Fruit fly (Drosophila melanogaster) whole organism, embryonic: ENCODE results near the gene CG3198.
A peak's percentile ranks its signal among the peaks of the same experiment; 100 is the strongest.

Experiments
- Blimp-1 ChIP-seq: fragments of 200-800 bp; sonication (Bioruptor generic); optimal IDR thresholded peaks from 3 replicates; lab custom pipeline; 2018; ENCODE audit warnings: missing biosample characterization, missing genetic modification characterization, mild to moderate bottlenecking, moderate library complexity, missing genetic modification reagents
- C15 ChIP-seq: fragments of 200-800 bp; sonication (Bioruptor generic); IDR thresholded peaks from 3 replicates; pipeline ENCODE4 v1.3.6; 2022; ENCODE audit warnings: missing biosample characterization, missing genetic modification characterization
- CG10431 ChIP-seq: fragments of 200-800 bp; sonication (Bioruptor generic); optimal IDR thresholded peaks from 3 replicates; lab custom pipeline; 2018; ENCODE audit warnings: missing biosample characterization, mild to moderate bottlenecking, missing genetic modification characterization
- CG11456 ChIP-seq: fragments of 200-800 bp; sonication (Bioruptor generic); IDR thresholded peaks from 3 replicates; pipeline ENCODE4 v1.3.6; 2022; ENCODE audit warnings: missing biosample characterization, missing genetic modification characterization
- CG11504 ChIP-seq: fragments of 200-800 bp; sonication (Bioruptor generic); optimal IDR thresholded peaks from 3 replicates; lab custom pipeline; 2019; ENCODE audit warnings: missing biosample characterization, mild to moderate bottlenecking, missing genetic modification characterization, moderate library complexity
- CG12769 ChIP-seq: fragments of 200-800 bp; sonication (Bioruptor generic); optimal IDR thresholded peaks from 2 replicates; lab custom pipeline; 2019; ENCODE audit warnings: missing biosample characterization, mild to moderate bottlenecking, missing genetic modification characterization, moderate library complexity
- CG16779 ChIP-seq: fragments of 200-800 bp; sonication (Bioruptor generic); IDR thresholded peaks from 2 replicates; pipeline ENCODE4 v1.3.6; 2022; ENCODE audit warnings: missing biosample characterization, missing genetic modification characterization
- CG30431 ChIP-seq: fragments of 200-800 bp; sonication (Bioruptor generic); optimal IDR thresholded peaks from 2 replicates; lab custom pipeline; 2017; ENCODE audit warnings: missing biosample characterization, missing genetic modification characterization
- CG4328 ChIP-seq: fragments of 200-800 bp; sonication (Bioruptor generic); optimal IDR thresholded peaks from 3 replicates; lab custom pipeline; 2017; ENCODE audit warnings: missing biosample characterization, missing genetic modification reagents, missing genetic modification characterization
- CG4820 ChIP-seq: fragments of 200-800 bp; sonication (Bioruptor generic); optimal IDR thresholded peaks from 3 replicates; lab custom pipeline; 2016; ENCODE audit warnings: missing biosample characterization, missing genetic modification characterization
- CG6813 ChIP-seq: fragments of 200-800 bp; sonication (Bioruptor generic); optimal IDR thresholded peaks from 2 replicates; lab custom pipeline; 2017; ENCODE audit warnings: missing biosample characterization, missing genetic modification characterization, mild to moderate bottlenecking, moderate library complexity, missing genetic modification reagents
- CG7271 ChIP-seq: fragments of 200-800 bp; sonication (Bioruptor generic); optimal IDR thresholded peaks from 2 replicates; lab custom pipeline; 2018; ENCODE audit warnings: missing biosample characterization, mild to moderate bottlenecking, missing genetic modification characterization, moderate library complexity
- CG9876 ChIP-seq: fragments of 200-800 bp; sonication (Bioruptor generic); optimal IDR thresholded peaks from 2 replicates; lab custom pipeline; 2016; ENCODE audit warnings: missing biosample characterization, missing genetic modification characterization
- Dek ChIP-seq: fragments of 200-800 bp; sonication (Bioruptor generic); optimal IDR thresholded peaks from 3 replicates; lab custom pipeline; 2019; ENCODE audit warnings: missing biosample characterization, mild to moderate bottlenecking, missing genetic modification characterization, moderate library complexity
- Dref ChIP-seq: fragments of 200-800 bp; sonication (Bioruptor generic); IDR thresholded peaks from 2 replicates; pipeline ENCODE4 v1.3.6; 2022; ENCODE audit warnings: missing biosample characterization, missing genetic modification characterization
- Ets65A ChIP-seq: fragments of 200-800 bp; sonication (Bioruptor generic); peaks from one replicate; lab custom pipeline; 2016; ENCODE audit warnings: missing biosample characterization, missing genetic modification characterization
- HmgD ChIP-seq: fragments of 200-800 bp; sonication (Bioruptor generic); optimal IDR thresholded peaks from 3 replicates; lab custom pipeline; 2016; ENCODE audit warnings: missing biosample characterization, missing genetic modification characterization
- Lim3 ChIP-seq: fragments of 200-800 bp; sonication (Bioruptor generic); IDR thresholded peaks from 2 replicates; pipeline ENCODE4 v1.3.6; 2022; ENCODE audit warnings: missing biosample characterization, missing genetic modification characterization
- Rfx ChIP-seq: fragments of 200-800 bp; sonication (Bioruptor generic); IDR thresholded peaks from 2 replicates; pipeline ENCODE4 v1.3.6; 2022; ENCODE audit warnings: missing biosample characterization, missing genetic modification characterization
- Scr ChIP-seq: fragments of 200-800 bp; sonication (Bioruptor generic); IDR thresholded peaks from 2 replicates; pipeline ENCODE4 v1.3.6; 2022; ENCODE audit warnings: missing biosample characterization, missing genetic modification characterization; ENCODE audit not compliant: partially characterized antibody
- Six4 ChIP-seq: fragments of 200-800 bp; sonication (Bioruptor generic); optimal IDR thresholded peaks from 2 replicates; lab custom pipeline; 2016; ENCODE audit warnings: missing biosample characterization, missing genetic modification characterization
- Sox100B ChIP-seq: fragments of 200-800 bp; sonication (Bioruptor generic); optimal IDR thresholded peaks from 3 replicates; lab custom pipeline; 2018; ENCODE audit warnings: missing biosample characterization, mild to moderate bottlenecking, missing genetic modification characterization
- Spps ChIP-seq: fragments of 200-800 bp; sonication (Bioruptor generic); optimal IDR thresholded peaks from 2 replicates; lab custom pipeline; 2018; ENCODE audit warnings: missing biosample characterization, mild to moderate bottlenecking, missing genetic modification characterization
- Stat92E ChIP-seq, 3 experiments: fragments of >200 bp in 2 of 3; fragments of 200-800 bp in 1 of 3; sonication (Bioruptor generic) in 1 of 3; optimal IDR thresholded peaks; 2 replicates each; lab custom pipeline; 2017 to 2019; ENCODE audit warnings: missing biosample characterization in 3 of 3, missing genetic modification characterization in 3 of 3, mild to moderate bottlenecking in 1 of 3, moderate library complexity in 1 of 3
- Tbp ChIP-seq: fragments of >200 bp; optimal IDR thresholded peaks from 2 replicates; lab custom pipeline; 2018; ENCODE audit warnings: missing biosample characterization, missing genetic modification characterization
- bsh ChIP-seq, 2 experiments: fragments of 200-800 bp; sonication (Bioruptor generic); optimal IDR thresholded peaks; 2 replicates each; lab custom pipeline; 2017 to 2018; ENCODE audit warnings: mild to moderate bottlenecking in 2 of 2, missing biosample characterization in 2 of 2, missing genetic modification characterization in 2 of 2, moderate library complexity in 1 of 2
- cas ChIP-seq: fragments of 200-800 bp; sonication (Bioruptor generic); IDR thresholded peaks from 2 replicates; pipeline ENCODE4 v1.3.6; 2022; ENCODE audit warnings: missing biosample characterization, missing genetic modification characterization
- caup ChIP-seq: fragments of 200-800 bp; sonication (Bioruptor generic); optimal IDR thresholded peaks from 3 replicates; lab custom pipeline; 2017; ENCODE audit warnings: missing biosample characterization, mild to moderate bottlenecking, missing genetic modification characterization, moderate library complexity; ENCODE audit not compliant: severe bottlenecking
- dan ChIP-seq: fragments of 200-800 bp; sonication (Bioruptor generic); IDR thresholded peaks from 2 replicates; pipeline ENCODE4 v1.3.6; 2022; ENCODE audit warnings: missing biosample characterization, missing genetic modification characterization
- dm ChIP-seq: fragments of 200-800 bp; sonication (Bioruptor generic); optimal IDR thresholded peaks from 3 replicates; lab custom pipeline; 2016; ENCODE audit warnings: missing biosample characterization, missing genetic modification characterization
- dpn ChIP-seq, 2 experiments: fragments of 200-800 bp; sonication (Bioruptor generic); optimal IDR thresholded peaks; 3 replicates each; lab custom pipeline; 2016; ENCODE audit warnings: missing biosample characterization in 2 of 2, missing genetic modification characterization in 2 of 2
- ewg ChIP-seq: fragments of 200-800 bp; sonication (Bioruptor generic); optimal IDR thresholded peaks from 3 replicates; lab custom pipeline; 2017; ENCODE audit warnings: mild to moderate bottlenecking, missing biosample characterization, missing genetic modification reagents, missing genetic modification characterization
- fd64A ChIP-seq: fragments of 200-800 bp; sonication (Bioruptor generic); optimal IDR thresholded peaks from 3 replicates; lab custom pipeline; 2018; ENCODE audit warnings: missing biosample characterization, mild to moderate bottlenecking, missing genetic modification characterization
- fd96Cb ChIP-seq: fragments of 200-800 bp; sonication (Bioruptor generic); optimal IDR thresholded peaks from 2 replicates; lab custom pipeline; 2018; ENCODE audit warnings: missing biosample characterization, mild to moderate bottlenecking, missing genetic modification characterization, moderate library complexity
- hkb ChIP-seq, 2 experiments: fragments of 200-800 bp in 1 of 2; fragments of >200 bp in 1 of 2; sonication (Bioruptor generic) in 1 of 2; IDR thresholded peaks in 1 of 2; optimal IDR thresholded peaks in 1 of 2; 2 replicates each; pipeline versions ENCODE4 v1.3.6 to Lab custom; 2017 to 2022; ENCODE audit warnings: missing biosample characterization in 1 of 2, missing genetic modification characterization in 1 of 2
- inv ChIP-seq: fragments of 200-800 bp; sonication (Bioruptor generic); IDR thresholded peaks from 2 replicates; pipeline ENCODE4 v1.3.6; 2022; ENCODE audit warnings: missing biosample characterization, missing genetic modification characterization; ENCODE audit not compliant: partially characterized antibody
- jigr1 ChIP-seq: fragments of 200-800 bp; sonication (Bioruptor generic); IDR thresholded peaks from 3 replicates; pipeline ENCODE4 v1.3.6; 2022; ENCODE audit warnings: missing biosample characterization, missing genetic modification characterization
- kay ChIP-seq: fragments of 200-800 bp; sonication (Bioruptor generic); optimal IDR thresholded peaks from 2 replicates; lab custom pipeline; 2016; ENCODE audit warnings: missing biosample characterization, missing genetic modification characterization
- ken ChIP-seq: fragments of 200-800 bp; sonication (Bioruptor generic); IDR thresholded peaks from 3 replicates; pipeline ENCODE4 v1.3.6; 2022; ENCODE audit warnings: missing biosample characterization, missing genetic modification characterization
- nerfin-2 ChIP-seq: fragments of 200-800 bp; sonication (Bioruptor generic); IDR thresholded peaks from 2 replicates; pipeline ENCODE4 v1.3.6; 2022; ENCODE audit warnings: missing biosample characterization, missing genetic modification characterization; ENCODE audit not compliant: partially characterized antibody
- pb ChIP-seq: fragments of 200-800 bp; sonication (Bioruptor generic); optimal IDR thresholded peaks from 3 replicates; lab custom pipeline; 2016; ENCODE audit warnings: missing biosample characterization, missing genetic modification characterization
- pfk ChIP-seq: fragments of 200-800 bp; sonication (Bioruptor generic); optimal IDR thresholded peaks from 2 replicates; lab custom pipeline; 2018; ENCODE audit warnings: missing biosample characterization, mild to moderate bottlenecking, missing genetic modification characterization, moderate library complexity
- phol ChIP-seq: fragments of 200-800 bp; sonication (Bioruptor generic); optimal IDR thresholded peaks from 3 replicates; lab custom pipeline; 2018; ENCODE audit warnings: missing biosample characterization, mild to moderate bottlenecking, missing genetic modification characterization, moderate library complexity
- ranshi ChIP-seq: fragments of 200-800 bp; sonication (Bioruptor generic); IDR thresholded peaks from 2 replicates; pipeline ENCODE4 v1.3.6; 2022; ENCODE audit warnings: missing biosample characterization, missing genetic modification characterization
- run ChIP-seq: fragments of 200-800 bp; sonication (Bioruptor generic); optimal IDR thresholded peaks from 3 replicates; lab custom pipeline; 2018; ENCODE audit warnings: missing biosample characterization, mild to moderate bottlenecking, missing genetic modification characterization
- salm ChIP-seq: fragments of 200-800 bp; sonication (Bioruptor generic); optimal IDR thresholded peaks from 2 replicates; lab custom pipeline; 2018; ENCODE audit warnings: missing biosample characterization, mild to moderate bottlenecking, missing genetic modification characterization
- sens ChIP-seq: fragments of 200-800 bp; sonication (Bioruptor generic); peaks from one replicate; lab custom pipeline; 2016; ENCODE audit warnings: missing biosample characterization, missing genetic modification characterization
- ssp ChIP-seq: fragments of 200-800 bp; sonication (Bioruptor generic); IDR thresholded peaks from 2 replicates; pipeline ENCODE4 v1.3.6; 2022; ENCODE audit warnings: missing biosample characterization, missing genetic modification characterization
- tap ChIP-seq: fragments of 200-800 bp; optimal IDR thresholded peaks from 3 replicates; lab custom pipeline; 2019; ENCODE audit warnings: missing biosample characterization, mild to moderate bottlenecking, missing genetic modification characterization, moderate library complexity
- unpg ChIP-seq: fragments of 200-800 bp; sonication (Bioruptor generic); optimal IDR thresholded peaks from 3 replicates; lab custom pipeline; 2018; ENCODE audit warnings: missing biosample characterization, mild to moderate bottlenecking, missing genetic modification characterization, moderate library complexity
- zen ChIP-seq: fragments of 200-800 bp; sonication (Bioruptor generic); optimal IDR thresholded peaks from 3 replicates; lab custom pipeline; 2018; ENCODE audit warnings: missing biosample characterization, mild to moderate bottlenecking, missing genetic modification characterization, moderate library complexity

The CG3198 gene

dm6 chrX:6638123-6638522, 35.6 kb downstream of the CG3198 start:
- peak; percentile 3 for TF ChIP-seq CG6813
- TF ChIP-seq Tbp: no peak
- TF ChIP-seq Blimp-1 (GFP tag; lab: Kevin White, UChicago): no peak
- no peak for TF ChIP-seq Spps (tag; lab: Kevin White, UChicago)
- TF ChIP-seq hkb (optimal IDR thresholded peaks at IDR 0.05; lab: Kevin White, UChicago): no peak
- peak; percentile 49 for TF ChIP-seq hkb (GFP tag; IDR thresholded peaks at IDR 0.05; lab: Robert Waterston, UW)
- TF ChIP-seq cas (GFP tag; lab: Robert Waterston, UW): no peak
- no peak for TF ChIP-seq Dek (tag; lab: Kevin White, UChicago)
- peak; percentile 11 for TF ChIP-seq CG11504 (tag; lab: Kevin White, UChicago)
- TF ChIP-seq CG16779 (GFP tag; lab: Robert Waterston, UW): no peak
- TF ChIP-seq CG9876 (GFP tag; lab: Kevin White, UChicago): no peak
- TF ChIP-seq dm: no peak
- TF ChIP-seq CG12769 (tag; lab: Kevin White, UChicago): no peak
- no peak for TF ChIP-seq pfk (GFP tag; lab: Kevin White, UChicago)
- no peak for TF ChIP-seq ewg (GFP tag; lab: Kevin White, UChicago)
- no peak for TF ChIP-seq phol (tag; lab: Kevin White, UChicago)
- no peak for TF ChIP-seq salm (tag; lab: Kevin White, UChicago)
- no peak for TF ChIP-seq fd96Cb (tag; lab: Kevin White, UChicago)
- peak; percentile 23 for TF ChIP-seq sens (GFP tag; lab: Kevin White, UChicago)
- TF ChIP-seq Dref (GFP tag; lab: Robert Waterston, UW): no peak
- no peak for TF ChIP-seq zen
- TF ChIP-seq HmgD (GFP tag; lab: Kevin White, UChicago): no peak
- TF ChIP-seq Six4 (GFP tag; lab: Kevin White, UChicago): no peak
- no peak for TF ChIP-seq ken (GFP tag; lab: Robert Waterston, UW)
- no peak for TF ChIP-seq bsh (GFP tag; optimal IDR thresholded peaks at IDR 0.05; lab: Kevin White, UChicago)
- TF ChIP-seq CG7271 (tag; lab: Kevin White, UChicago): no peak
- TF ChIP-seq kay (GFP tag; lab: Kevin White, UChicago): no peak
- no peak for TF ChIP-seq fd64A (GFP tag; lab: Kevin White, UChicago)
- TF ChIP-seq C15 (GFP tag; lab: Robert Waterston, UW): no peak
- no peak for TF ChIP-seq dan (GFP tag; lab: Robert Waterston, UW)
- no peak for TF ChIP-seq CG10431 (GFP tag; lab: Kevin White, UChicago)
- TF ChIP-seq pb: no peak
- no peak for TF ChIP-seq Scr (GFP tag; lab: Robert Waterston, UW)
- TF ChIP-seq run (tag; lab: Kevin White, UChicago): peak; percentile 31
- TF ChIP-seq jigr1 (GFP tag; lab: Robert Waterston, UW): no peak
- TF ChIP-seq dpn (GFP tag; optimal IDR thresholded peaks at IDR 0.05; lab: Kevin White, UChicago): no peak
- peak; percentile 18 for TF ChIP-seq caup (GFP tag; lab: Kevin White, UChicago)
- TF ChIP-seq inv (GFP tag; lab: Robert Waterston, UW): no peak
- TF ChIP-seq ranshi (GFP tag; lab: Robert Waterston, UW): no peak
- TF ChIP-seq ssp (GFP tag; lab: Robert Waterston, UW): no peak
- no peak for TF ChIP-seq tap (tag; lab: Kevin White, UChicago)
- TF ChIP-seq Ets65A: peak; percentile 9
- TF ChIP-seq Stat92E (GFP tag; optimal IDR thresholded peaks at IDR 0.05; lab: Kevin White, UChicago): no peak
- TF ChIP-seq CG4820 (GFP tag; lab: Kevin White, UChicago): no peak
- TF ChIP-seq Lim3 (GFP tag; lab: Robert Waterston, UW): no peak
- TF ChIP-seq CG30431: no peak
- no peak for TF ChIP-seq CG11456
- TF ChIP-seq Rfx (GFP tag; lab: Robert Waterston, UW): no peak
- peak; percentile 7 for TF ChIP-seq unpg
- no peak for TF ChIP-seq CG4328 (GFP tag; lab: Kevin White, UChicago)
- no peak for TF ChIP-seq nerfin-2 (GFP tag; lab: Robert Waterston, UW)
- peak; percentile 39 for TF ChIP-seq Sox100B
